Fruit fly (Drosophila melanogaster) whole organism, embryonic: ENCODE results near the gene CG11986.

Experiments used
- Ada2b ChIP-seq: fragments of 200-800 bp; sonication (Bioruptor generic); IDR thresholded peaks from 2 replicates; pipeline ENCODE4 v1.3.6; 2022; ENCODE audit warnings: missing biosample characterization, missing genetic modification characterization
- BEAF-32 ChIP-seq: fragments of 200-800 bp; sonication (Bioruptor generic); optimal IDR thresholded peaks from 3 replicates; lab custom pipeline; 2017; ENCODE audit warnings: missing biosample characterization, missing genetic modification characterization, mild to moderate bottlenecking, moderate library complexity, missing genetic modification reagents
- CG12155 ChIP-seq: fragments of 200-800 bp; sonication (Bioruptor generic); optimal IDR thresholded peaks from 3 replicates; lab custom pipeline; 2016; ENCODE audit warnings: missing biosample characterization, missing genetic modification characterization
- CG15696 ChIP-seq: fragments of 200-800 bp; sonication (Bioruptor generic); optimal IDR thresholded peaks from 2 replicates; lab custom pipeline; 2019; ENCODE audit warnings: missing biosample characterization, mild to moderate bottlenecking, missing genetic modification characterization, moderate library complexity
- CG1647 ChIP-seq: fragments of 200-800 bp; sonication (Bioruptor generic); optimal IDR thresholded peaks from 3 replicates; lab custom pipeline; 2016; ENCODE audit warnings: missing biosample characterization, missing genetic modification characterization
- CG16863 ChIP-seq: fragments of 200-800 bp; sonication (Bioruptor generic); optimal IDR thresholded peaks from 3 replicates; lab custom pipeline; 2016; ENCODE audit warnings: missing biosample characterization, missing genetic modification characterization
- CG17359 ChIP-seq: fragments of 200-800 bp; sonication (Bioruptor generic); optimal IDR thresholded peaks from 3 replicates; lab custom pipeline; 2018; ENCODE audit warnings: missing biosample characterization, mild to moderate bottlenecking, missing genetic modification characterization, moderate library complexity
- CG18262 ChIP-seq: fragments of 200-800 bp; optimal IDR thresholded peaks from 3 replicates; lab custom pipeline; 2019; ENCODE audit warnings: missing biosample characterization, mild to moderate bottlenecking, missing genetic modification characterization, moderate library complexity
- CG2202 ChIP-seq: fragments of 200-800 bp; sonication (Bioruptor generic); optimal IDR thresholded peaks from 2 replicates; lab custom pipeline; 2018; ENCODE audit warnings: missing biosample characterization, mild to moderate bottlenecking, missing genetic modification characterization
- CG2712 ChIP-seq: fragments of 200-800 bp; optimal IDR thresholded peaks from 3 replicates; lab custom pipeline; 2019; ENCODE audit warnings: missing biosample characterization, mild to moderate bottlenecking, missing genetic modification characterization, moderate library complexity
- CG3838 ChIP-seq: fragments of 200-800 bp; sonication (Bioruptor generic); optimal IDR thresholded peaks from 3 replicates; lab custom pipeline; 2016; ENCODE audit warnings: missing biosample characterization, missing genetic modification characterization
- CG42726 ChIP-seq: fragments of 200-800 bp; sonication (Bioruptor generic); IDR thresholded peaks from 2 replicates; pipeline ENCODE4 v1.3.6; 2022; ENCODE audit warnings: missing biosample characterization, missing genetic modification characterization; ENCODE audit not compliant: partially characterized antibody
- CG4730 ChIP-seq: fragments of 200-800 bp; sonication (Bioruptor generic); IDR thresholded peaks from 2 replicates; pipeline ENCODE4 v1.3.6; 2022; ENCODE audit warnings: missing biosample characterization, missing genetic modification characterization
- CG8281 ChIP-seq: fragments of 200-800 bp; sonication (Bioruptor generic); optimal IDR thresholded peaks from 2 replicates; lab custom pipeline; 2018; ENCODE audit warnings: missing biosample characterization, mild to moderate bottlenecking, missing genetic modification characterization, moderate library complexity
- CoRest ChIP-seq: fragments of 200-800 bp; sonication (Bioruptor generic); optimal IDR thresholded peaks from 3 replicates; lab custom pipeline; 2018; ENCODE audit warnings: missing biosample characterization, mild to moderate bottlenecking, missing genetic modification characterization, moderate library complexity
- CrebB ChIP-seq: fragments of 200-800 bp; sonication (Bioruptor generic); optimal IDR thresholded peaks from 3 replicates; lab custom pipeline; 2018; ENCODE audit warnings: missing biosample characterization, mild to moderate bottlenecking, missing genetic modification characterization
- D19B ChIP-seq: fragments of 200-800 bp; sonication (Bioruptor generic); optimal IDR thresholded peaks from 2 replicates; lab custom pipeline; 2017; ENCODE audit warnings: missing biosample characterization, mild to moderate bottlenecking, missing genetic modification characterization
- Dad ChIP-seq: fragments of 200-800 bp; sonication (Bioruptor generic); optimal IDR thresholded peaks from 3 replicates; lab custom pipeline; 2016; ENCODE audit warnings: missing biosample characterization, missing genetic modification characterization
- Dip2 ChIP-seq: fragments of 200-800 bp; sonication (Bioruptor generic); IDR thresholded peaks from 2 replicates; pipeline ENCODE4 v1.3.6; 2022; ENCODE audit warnings: missing biosample characterization, missing genetic modification characterization
- Doc2 ChIP-seq: fragments of 200-800 bp; sonication (Bioruptor generic); IDR thresholded peaks from 2 replicates; pipeline ENCODE4 v1.3.6; 2022; ENCODE audit warnings: missing biosample characterization, missing genetic modification characterization
- Fer1 ChIP-seq: fragments of 200-800 bp; sonication (Bioruptor generic); optimal IDR thresholded peaks from 2 replicates; lab custom pipeline; 2017; ENCODE audit warnings: missing biosample characterization, mild to moderate bottlenecking, missing genetic modification characterization
- Fer3 ChIP-seq: fragments of 200-800 bp; sonication (Bioruptor generic); optimal IDR thresholded peaks from 2 replicates; lab custom pipeline; 2018; ENCODE audit warnings: missing biosample characterization, mild to moderate bottlenecking, missing genetic modification characterization, moderate library complexity
- GATAe ChIP-seq: fragments of 200-800 bp; sonication (Bioruptor generic); conservative IDR thresholded peaks from 2 replicates; pipeline ENCODE4 v1.3.6; 2022; ENCODE audit warnings: missing biosample characterization, missing genetic modification characterization
- HLH3B ChIP-seq: fragments of 200-800 bp; sonication (Bioruptor generic); IDR thresholded peaks from 2 replicates; pipeline ENCODE4 v1.3.6; 2022; ENCODE audit warnings: missing biosample characterization, missing genetic modification characterization
- Hmx ChIP-seq: fragments of 200-800 bp; sonication (Bioruptor generic); optimal IDR thresholded peaks from 2 replicates; lab custom pipeline; 2016; ENCODE audit warnings: missing biosample characterization, missing genetic modification characterization
- Oaz ChIP-seq: fragments of 200-800 bp; sonication (Bioruptor generic); IDR thresholded peaks from 2 replicates; pipeline ENCODE4 v1.3.6; 2022; ENCODE audit warnings: missing biosample characterization, missing genetic modification characterization
- Taf1 ChIP-seq: fragments of 200-800 bp; sonication (Bioruptor generic); IDR thresholded peaks from 2 replicates; pipeline ENCODE4 v1.3.6; 2022; ENCODE audit warnings: missing biosample characterization, missing genetic modification characterization
- Tbp ChIP-seq: fragments of >200 bp; optimal IDR thresholded peaks from 2 replicates; lab custom pipeline; 2018; ENCODE audit warnings: missing biosample characterization, missing genetic modification characterization
- ab ChIP-seq: fragments of 200-800 bp; sonication (Bioruptor generic); optimal IDR thresholded peaks from 2 replicates; lab custom pipeline; 2016; ENCODE audit warnings: missing biosample characterization, missing genetic modification characterization
- ato ChIP-seq: fragments of 200-800 bp; sonication (Bioruptor generic); IDR thresholded peaks from 2 replicates; pipeline ENCODE4 v1.3.6; 2022; ENCODE audit warnings: missing biosample characterization, missing genetic modification characterization; ENCODE audit not compliant: partially characterized antibody
- bab2 ChIP-seq: fragments of 200-800 bp; sonication (Bioruptor generic); optimal IDR thresholded peaks from 2 replicates; lab custom pipeline; 2016; ENCODE audit warnings: missing biosample characterization, missing genetic modification characterization
- bbx ChIP-seq: fragments of 200-800 bp; sonication (Bioruptor generic); IDR thresholded peaks from 2 replicates; pipeline ENCODE4 v1.3.6; 2022; ENCODE audit warnings: missing biosample characterization, missing genetic modification characterization; ENCODE audit not compliant: partially characterized antibody
- cas ChIP-seq: fragments of 200-800 bp; sonication (Bioruptor generic); IDR thresholded peaks from 2 replicates; pipeline ENCODE4 v1.3.6; 2022; ENCODE audit warnings: missing biosample characterization, missing genetic modification characterization
- cg ChIP-seq: fragments of 200-800 bp; sonication (Bioruptor generic); optimal IDR thresholded peaks from 3 replicates; lab custom pipeline; 2019; ENCODE audit warnings: missing biosample characterization, mild to moderate bottlenecking, missing genetic modification characterization, moderate library complexity
- ci ChIP-seq: fragments of 200-800 bp; sonication (Bioruptor generic); IDR thresholded peaks from 3 replicates; pipeline ENCODE4 v1.3.6; 2022; ENCODE audit warnings: missing biosample characterization, missing genetic modification characterization
- croc ChIP-seq: fragments of 200-800 bp; sonication (Bioruptor generic); conservative IDR thresholded peaks from 3 replicates; pipeline ENCODE4 v1.3.6; 2022; ENCODE audit warnings: missing biosample characterization, missing genetic modification characterization
- dan ChIP-seq: fragments of 200-800 bp; sonication (Bioruptor generic); IDR thresholded peaks from 2 replicates; pipeline ENCODE4 v1.3.6; 2022; ENCODE audit warnings: missing biosample characterization, missing genetic modification characterization
- ken ChIP-seq: fragments of 200-800 bp; sonication (Bioruptor generic); IDR thresholded peaks from 3 replicates; pipeline ENCODE4 v1.3.6; 2022; ENCODE audit warnings: missing biosample characterization, missing genetic modification characterization
- lbe ChIP-seq: fragments of 200-800 bp; sonication (Bioruptor generic); optimal IDR thresholded peaks from 2 replicates; lab custom pipeline; 2016; ENCODE audit warnings: missing biosample characterization, mild to moderate bottlenecking, missing genetic modification characterization
- lola ChIP-seq, 3 experiments: fragments of >200 bp in 2 of 3; fragments of 200-800 bp in 1 of 3; sonication (Bioruptor generic) in 1 of 3; optimal IDR thresholded peaks; 2 replicates each; lab custom pipeline; 2017 to 2019; ENCODE audit warnings: missing biosample characterization in 3 of 3, missing genetic modification characterization in 3 of 3, mild to moderate bottlenecking in 1 of 3, moderate library complexity in 1 of 3
- maf-S ChIP-seq: fragments of 200-800 bp; sonication (Bioruptor generic); optimal IDR thresholded peaks from 2 replicates; lab custom pipeline; 2016; ENCODE audit warnings: missing biosample characterization, missing genetic modification characterization
- mirr ChIP-seq: fragments of 200-800 bp; sonication (Bioruptor generic); optimal IDR thresholded peaks from 3 replicates; lab custom pipeline; 2018; ENCODE audit warnings: missing biosample characterization, mild to moderate bottlenecking, missing genetic modification characterization
- onecut ChIP-seq: fragments of 200-800 bp; sonication (Bioruptor generic); IDR thresholded peaks from 2 replicates; pipeline ENCODE4 v1.3.6; 2022; ENCODE audit warnings: missing biosample characterization, missing genetic modification characterization
- pan ChIP-seq, 4 experiments: fragments of >200 bp in 3 of 4; fragments of 200-800 bp in 1 of 4; sonication (Bioruptor generic) in 1 of 4; optimal IDR thresholded peaks in 3 of 4; IDR thresholded peaks in 1 of 4; 2 replicates each; pipeline versions ENCODE4 v1.3.6 to Lab custom; 2017 to 2022; ENCODE audit warnings: missing biosample characterization in 2 of 4, missing genetic modification characterization in 2 of 4, mixed read lengths in 1 of 4
- pb ChIP-seq: fragments of 200-800 bp; sonication (Bioruptor generic); optimal IDR thresholded peaks from 3 replicates; lab custom pipeline; 2016; ENCODE audit warnings: missing biosample characterization, missing genetic modification characterization
- pfk ChIP-seq: fragments of 200-800 bp; sonication (Bioruptor generic); optimal IDR thresholded peaks from 2 replicates; lab custom pipeline; 2018; ENCODE audit warnings: missing biosample characterization, mild to moderate bottlenecking, missing genetic modification characterization, moderate library complexity
- prd ChIP-seq, 3 experiments: fragments of >200 bp in 2 of 3; fragments of 200-800 bp in 1 of 3; sonication (Bioruptor generic) in 1 of 3; optimal IDR thresholded peaks in 2 of 3; IDR thresholded peaks in 1 of 3; 2 replicates in 2 of 3; 3 replicates in 1 of 3; pipeline versions ENCODE4 v1.3.6 to Lab custom; 2017 to 2022; ENCODE audit warnings: missing biosample characterization in 1 of 3, missing genetic modification characterization in 1 of 3
- trh ChIP-seq: fragments of 200-800 bp; sonication (Bioruptor generic); optimal IDR thresholded peaks from 2 replicates; lab custom pipeline; 2016; ENCODE audit warnings: missing biosample characterization, missing genetic modification characterization
- zen ChIP-seq: fragments of 200-800 bp; sonication (Bioruptor generic); optimal IDR thresholded peaks from 3 replicates; lab custom pipeline; 2018; ENCODE audit warnings: missing biosample characterization, mild to moderate bottlenecking, missing genetic modification characterization, moderate library complexity

CG11986 gene

DNA sequence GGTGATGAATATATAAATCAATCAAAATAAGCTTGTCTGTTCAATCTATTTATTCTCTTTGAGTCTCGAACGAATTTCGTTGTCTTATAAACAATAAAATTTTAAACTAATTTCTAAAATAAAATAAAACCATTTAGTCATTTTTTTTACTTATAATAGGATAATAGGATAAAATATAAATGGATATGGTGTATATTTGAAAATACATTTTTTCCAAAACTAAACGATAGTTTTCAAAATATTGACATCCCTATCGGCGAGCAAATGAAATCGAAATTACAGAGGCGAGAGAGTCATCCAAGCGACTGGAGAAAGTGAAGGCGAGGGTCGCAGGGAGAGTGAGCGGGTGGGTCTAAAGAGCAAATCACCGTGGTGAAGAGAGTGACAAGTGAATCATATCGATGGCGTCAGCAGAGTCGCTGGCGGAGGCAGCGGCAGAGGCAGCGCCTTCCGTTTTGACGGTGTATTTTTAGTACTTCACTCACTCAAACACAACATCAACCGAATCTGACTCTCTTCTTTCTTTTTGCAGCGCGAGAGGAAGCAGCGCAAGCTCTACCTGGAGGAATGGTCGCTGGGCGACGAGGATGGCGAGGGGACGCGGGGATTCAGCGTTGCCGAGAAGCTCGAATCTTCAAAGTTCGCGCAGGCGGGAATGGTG is 42.3 kb downstream of the CG11986 start (continued):
- peak; percentile 99 for TF ChIP-seq CoRest (tag; lab: Kevin White, UChicago)
- TF ChIP-seq bab2 (GFP tag; lab: Kevin White, UChicago), result peak; percentile 64
- no peak for TF ChIP-seq GATAe (GFP tag; lab: Robert Waterston, UW)
- TF ChIP-seq pfk (GFP tag; lab: Kevin White, UChicago), result peak; percentile 71
- TF ChIP-seq ato (GFP tag; lab: Robert Waterston, UW), result no peak
- TF ChIP-seq Taf1 (GFP tag; lab: Robert Waterston, UW), result no peak
- TF ChIP-seq CG16863 (GFP tag; lab: Kevin White, UChicago), result peak; percentile 44
- TF ChIP-seq onecut (GFP tag; lab: Robert Waterston, UW), result peak; percentile 88
- peak in 1 of 3 experiments; percentile 99 for TF ChIP-seq lola (GFP tag; optimal IDR thresholded peaks at IDR 0.05; lab: Kevin White, UChicago)
- TF ChIP-seq croc (GFP tag; lab: Robert Waterston, UW), result peak; percentile 90
- TF ChIP-seq lbe (GFP tag; lab: Kevin White, UChicago), result peak; percentile 86
- no peak for TF ChIP-seq pan (optimal IDR thresholded peaks at IDR 0.05; lab: Kevin White, UChicago)
- no peak for TF ChIP-seq pan (GFP tag; optimal IDR thresholded peaks at IDR 0.05 in 1 of 2, IDR thresholded peaks at IDR 0.05 in 1 of 2)
- no peak for TF ChIP-seq cas
- TF ChIP-seq Ada2b, result no peak
- peak; percentile 94 for TF ChIP-seq CG12155 (GFP tag; lab: Kevin White, UChicago)
- no peak for TF ChIP-seq CG42726 (GFP tag; lab: Robert Waterston, UW)
- TF ChIP-seq CrebB (tag; lab: Kevin White, UChicago), result peak; percentile 92
- peak; percentile 97 for TF ChIP-seq CG2202 (tag; lab: Kevin White, UChicago)
- TF ChIP-seq bbx (GFP tag; lab: Robert Waterston, UW), result no peak
- no peak for TF ChIP-seq Dip2 (GFP tag; lab: Robert Waterston, UW)
- TF ChIP-seq mirr (GFP tag; lab: Kevin White, UChicago), result peak; percentile 78
- TF ChIP-seq D19B (GFP tag; lab: Kevin White, UChicago), result peak; percentile 91
- TF ChIP-seq CG2712 (tag; lab: Kevin White, UChicago), result peak; percentile 100
- no peak for TF ChIP-seq ken
- no peak for TF ChIP-seq CG4730
- TF ChIP-seq maf-S (GFP tag; lab: Kevin White, UChicago), result no peak
- no peak for TF ChIP-seq Tbp (GFP tag; lab: Kevin White, UChicago)
- peak; percentile 42 for TF ChIP-seq cg (GFP tag; lab: Kevin White, UChicago)
- no peak for TF ChIP-seq dan (GFP tag; lab: Robert Waterston, UW)
- peak; percentile 58 for TF ChIP-seq Dad (GFP tag; lab: Kevin White, UChicago)
- TF ChIP-seq prd (optimal IDR thresholded peaks at IDR 0.05; lab: Kevin White, UChicago), result no peak
- TF ChIP-seq prd (GFP tag; IDR thresholded peaks at IDR 0.05; lab: Robert Waterston, UW), result no peak
- peak; percentile 98 for TF ChIP-seq Fer3 (tag; lab: Kevin White, UChicago)
- TF ChIP-seq pb (GFP tag; lab: Kevin White, UChicago), result peak; percentile 41
- TF ChIP-seq trh (GFP tag; lab: Kevin White, UChicago), result peak; percentile 85
- peak; percentile 85 for TF ChIP-seq CG3838
- TF ChIP-seq CG17359 (tag; lab: Kevin White, UChicago), result peak; percentile 97
- peak; percentile 97 for TF ChIP-seq zen (tag; lab: Kevin White, UChicago)
- peak; percentile 99 for TF ChIP-seq Fer1 (GFP tag; lab: Kevin White, UChicago)
- TF ChIP-seq CG8281 (tag; lab: Kevin White, UChicago), result peak; percentile 89
- peak; percentile 82 for TF ChIP-seq BEAF-32 (GFP tag; lab: Kevin White, UChicago)
- peak; percentile 96 for TF ChIP-seq CG15696 (tag; lab: Kevin White, UChicago)
- TF ChIP-seq ab, result no peak
- no peak for TF ChIP-seq HLH3B
- TF ChIP-seq Oaz, result no peak
- peak; percentile 71 for TF ChIP-seq CG1647 (GFP tag; lab: Kevin White, UChicago)
- no peak for TF ChIP-seq Doc2 (GFP tag; lab: Robert Waterston, UW)
- TF ChIP-seq CG18262 (tag; lab: Kevin White, UChicago), result peak; percentile 100
- no peak for TF ChIP-seq ci (GFP tag; lab: Robert Waterston, UW)
- TF ChIP-seq Hmx, result peak; percentile 63
